Worm (Caenorhabditis elegans) whole organism, L4 larva: Measurements from ENCODE around the gene Y110A2AL.3.

Experiments used
- ama-1 ChIP-seq: fragments of 150-350 bp; optimal IDR thresholded peaks from 2 replicates; lab custom pipeline; 2014; ENCODE audit warnings: inconsistent platforms, mixed read lengths
- mdl-1 ChIP-seq, 2 experiments: fragments of 150-350 bp in 1 of 2; sonication (generic microtip) in 1 of 2; optimal IDR thresholded peaks; 2 replicates each; lab custom pipeline; 2014 to 2017; ENCODE audit warnings: missing biosample characterization in 2 of 2, missing genetic modification characterization in 2 of 2
- mep-1 ChIP-seq: fragments of 150-350 bp; sonication (generic microtip); optimal IDR thresholded peaks from 3 replicates; lab custom pipeline; 2014; ENCODE audit warnings: missing biosample characterization, missing genetic modification characterization
- nhr-25 ChIP-seq: sonication (generic microtip); optimal IDR thresholded peaks from 2 replicates; lab custom pipeline; 2017; ENCODE audit warnings: missing genetic modification characterization, mild to moderate bottlenecking, missing compliant biosample characterization, antibody characterized with exemption, moderate library complexity, borderline replicate concordance; ENCODE audit not compliant: insufficient read depth
- nhr-28 ChIP-seq: fragments of 150-350 bp; optimal IDR thresholded peaks from 2 replicates; lab custom pipeline; 2014; ENCODE audit warnings: missing biosample characterization, missing genetic modification characterization
- nhr-41 ChIP-seq: fragments of 200-800 bp; sonication (Bioruptor generic); IDR thresholded peaks from 2 replicates; pipeline ENCODE4 v1.3.6; 2022; ENCODE audit warnings: missing genetic modification reagents, missing genetic modification characterization, missing compliant biosample characterization
- spr-1 ChIP-seq: sonication (generic microtip); optimal IDR thresholded peaks from 2 replicates; lab custom pipeline; 2016; ENCODE audit warnings: mild to moderate bottlenecking, missing genetic modification characterization, missing compliant biosample characterization
- unc-39 ChIP-seq: sonication (generic microtip); optimal IDR thresholded peaks from 2 replicates; lab custom pipeline; 2017; ENCODE audit warnings: missing biosample characterization, missing genetic modification characterization
- unc-62 ChIP-seq, 3 experiments: fragments of 150-350 bp in 1 of 3; sonication (generic microtip); optimal IDR thresholded peaks in 2 of 3; peaks in 1 of 3; 1 replicate in 1 of 3; 2 replicates in 2 of 3; lab custom pipeline; 2014 to 2017; ENCODE audit warnings: missing biosample characterization in 3 of 3, missing genetic modification characterization in 3 of 3, missing genetic modification reagents in 3 of 3, missing genotype in 1 of 3

ce11 chrII:2857559-2857958 lies 9.3 kb upstream of the Y110A2AL.3 start:
- TF ChIP-seq unc-39 (tag; lab: Kevin White, UChicago): no peak
- no peak for TF ChIP-seq spr-1 (tag; lab: Kevin White, UChicago)
- no peak for TF ChIP-seq ama-1 (lab: Kevin White, UChicago)
- TF ChIP-seq mdl-1 (tag; optimal IDR thresholded peaks at IDR 0.05; lab: Kevin White, UChicago): peak in 1 of 2 experiments; percentile 15
- TF ChIP-seq unc-62 (GFP tag; optimal IDR thresholded peaks at IDR 0.05 in 1 of 2; lab: Kevin White, UChicago): no peak
- no peak for TF ChIP-seq unc-62 (tag; optimal IDR thresholded peaks at IDR 0.05; lab: Kevin White, UChicago)
- TF ChIP-seq mep-1 (tag; lab: Kevin White, UChicago): no peak
- peak; percentile 98 for TF ChIP-seq nhr-28 (tag; lab: Kevin White, UChicago)
- TF ChIP-seq nhr-41 (GFP tag; lab: Robert Waterston, UW): peak; percentile 22; the same call in 1 of the 2 replicates
- no peak for TF ChIP-seq nhr-25
